Fruit fly (Drosophila melanogaster) whole organism, prepupa: Measurements from ENCODE around the gene CG4133.

ENCODE experiments used
- CG10631 ChIP-seq: fragments of 200-800 bp; sonication (Bioruptor generic); optimal IDR thresholded peaks from 2 replicates; lab custom pipeline; 2016; ENCODE audit warnings: missing biosample characterization, missing genetic modification characterization
- CG10669 ChIP-seq: fragments of 200-800 bp; sonication (Bioruptor generic); optimal IDR thresholded peaks from 3 replicates; lab custom pipeline; 2018; ENCODE audit warnings: missing biosample characterization, mild to moderate bottlenecking, missing genetic modification characterization, moderate library complexity
- CG11294 ChIP-seq: fragments of 200-800 bp; sonication (Bioruptor generic); IDR thresholded peaks from 2 replicates; pipeline ENCODE4 v1.3.6; 2022; ENCODE audit warnings: missing biosample characterization, missing genetic modification characterization
- CG11762 ChIP-seq: fragments of 200-800 bp; sonication (Bioruptor generic); optimal IDR thresholded peaks from 3 replicates; lab custom pipeline; 2016; ENCODE audit warnings: missing biosample characterization, missing genetic modification characterization; ENCODE audit not compliant: insufficient read depth
- CG11902 ChIP-seq: fragments of 200-800 bp; sonication (Bioruptor generic); optimal IDR thresholded peaks from 3 replicates; lab custom pipeline; 2016; ENCODE audit warnings: missing biosample characterization, missing genetic modification characterization
- CG15336 ChIP-seq: fragments of 200-800 bp; sonication (Bioruptor generic); IDR thresholded peaks from 2 replicates; pipeline ENCODE4 v1.3.6; 2022; ENCODE audit warnings: missing biosample characterization, missing genetic modification characterization
- CG1621 ChIP-seq: fragments of 200-800 bp; sonication (Bioruptor generic); optimal IDR thresholded peaks from 3 replicates; lab custom pipeline; 2018; ENCODE audit warnings: missing biosample characterization, mild to moderate bottlenecking, missing genetic modification characterization
- CG16779 ChIP-seq: fragments of 200-800 bp; sonication (Bioruptor generic); optimal IDR thresholded peaks from 3 replicates; lab custom pipeline; 2017; ENCODE audit warnings: missing biosample characterization, mild to moderate bottlenecking, missing genetic modification characterization
- CG3032 ChIP-seq: fragments of 200-800 bp; optimal IDR thresholded peaks from 2 replicates; lab custom pipeline; 2019; ENCODE audit warnings: missing biosample characterization, mild to moderate bottlenecking, missing genetic modification characterization, moderate library complexity
- CG31627 ChIP-seq: fragments of 200-800 bp; sonication (Bioruptor generic); optimal IDR thresholded peaks from 3 replicates; lab custom pipeline; 2016; ENCODE audit warnings: missing biosample characterization, missing genetic modification characterization
- CG32006 ChIP-seq: fragments of 200-800 bp; sonication (Bioruptor generic); optimal IDR thresholded peaks from 3 replicates; lab custom pipeline; 2017; ENCODE audit warnings: missing biosample characterization, mild to moderate bottlenecking, missing genetic modification characterization
- CG34406 ChIP-seq: fragments of 200-800 bp; sonication (Bioruptor generic); optimal IDR thresholded peaks from 3 replicates; lab custom pipeline; 2016; ENCODE audit warnings: missing biosample characterization, missing genetic modification characterization
- CG3919 ChIP-seq: fragments of 200-800 bp; sonication (Bioruptor generic); optimal IDR thresholded peaks from 3 replicates; lab custom pipeline; 2016; ENCODE audit warnings: missing biosample characterization, missing genetic modification characterization
- CG4318 ChIP-seq: fragments of 200-800 bp; sonication (Bioruptor generic); optimal IDR thresholded peaks from 3 replicates; lab custom pipeline; 2017; ENCODE audit warnings: missing biosample characterization, mild to moderate bottlenecking, missing genetic modification characterization
- CG6163 ChIP-seq: fragments of 200-800 bp; sonication (Bioruptor generic); IDR thresholded peaks from 3 replicates; pipeline ENCODE4 v1.3.6; 2022; ENCODE audit warnings: missing biosample characterization, missing genetic modification characterization
- CG6276 ChIP-seq: fragments of 200-800 bp; sonication (Bioruptor generic); optimal IDR thresholded peaks from 2 replicates; lab custom pipeline; 2017; ENCODE audit warnings: missing biosample characterization, mild to moderate bottlenecking, missing genetic modification characterization
- CG6854 ChIP-seq: fragments of 200-800 bp; sonication (Bioruptor generic); optimal IDR thresholded peaks from 2 replicates; lab custom pipeline; 2017; ENCODE audit warnings: missing biosample characterization, mild to moderate bottlenecking, missing genetic modification characterization
- CG7368 ChIP-seq: fragments of 200-800 bp; sonication (Bioruptor generic); optimal IDR thresholded peaks from 3 replicates; lab custom pipeline; 2016; ENCODE audit warnings: missing biosample characterization, missing genetic modification characterization
- CG8119 ChIP-seq: fragments of 200-800 bp; sonication (Bioruptor generic); IDR thresholded peaks from 3 replicates; pipeline ENCODE4 v1.3.6; 2022; ENCODE audit warnings: missing biosample characterization, missing genetic modification characterization
- CG8319 ChIP-seq: fragments of 200-800 bp; sonication (Bioruptor generic); optimal IDR thresholded peaks from 3 replicates; lab custom pipeline; 2016; ENCODE audit warnings: missing biosample characterization, missing genetic modification characterization
- CG9139 ChIP-seq: fragments of 200-800 bp; sonication (Bioruptor generic); optimal IDR thresholded peaks from 3 replicates; lab custom pipeline; 2017; ENCODE audit warnings: missing biosample characterization, mild to moderate bottlenecking, missing genetic modification characterization
- Eip75B ChIP-seq: fragments of 200-800 bp; sonication (Bioruptor generic); optimal IDR thresholded peaks from 3 replicates; lab custom pipeline; 2016; ENCODE audit warnings: missing biosample characterization, missing genetic modification characterization
- Eip78C ChIP-seq: fragments of 200-800 bp; sonication (Bioruptor generic); peaks from one replicate; lab custom pipeline; 2016; ENCODE audit warnings: missing biosample characterization, missing genetic modification characterization
- Eip93F ChIP-seq: fragments of 200-800 bp; sonication (Bioruptor generic); optimal IDR thresholded peaks from 2 replicates; lab custom pipeline; 2016; ENCODE audit warnings: missing biosample characterization, mild to moderate bottlenecking, missing genetic modification characterization
- Ets21C ChIP-seq: fragments of 200-800 bp; sonication (Bioruptor generic); optimal IDR thresholded peaks from 3 replicates; lab custom pipeline; 2016; ENCODE audit warnings: missing biosample characterization, missing genetic modification characterization
- Ets96B ChIP-seq: fragments of 200-800 bp; optimal IDR thresholded peaks from 2 replicates; lab custom pipeline; 2019; ENCODE audit warnings: missing biosample characterization, mild to moderate bottlenecking, missing genetic modification characterization, moderate library complexity
- Gug ChIP-seq: fragments of 200-800 bp; sonication (Bioruptor generic); IDR thresholded peaks from 2 replicates; pipeline ENCODE4 v1.3.6; 2022; ENCODE audit warnings: missing biosample characterization, missing genetic modification characterization
- Hr38 ChIP-seq: sonication (Bioruptor generic); optimal IDR thresholded peaks from 2 replicates; lab custom pipeline; 2016; ENCODE audit warnings: missing biosample characterization, missing genetic modification characterization
- Hr39 ChIP-seq: fragments of 200-800 bp; sonication (Bioruptor generic); optimal IDR thresholded peaks from 2 replicates; lab custom pipeline; 2016; ENCODE audit warnings: missing biosample characterization, missing genetic modification characterization
- Hr4 ChIP-seq: fragments of 200-800 bp; sonication (Bioruptor generic); optimal IDR thresholded peaks from 3 replicates; lab custom pipeline; 2016; ENCODE audit warnings: missing biosample characterization, missing genetic modification characterization
- Lpt ChIP-seq: fragments of 200-800 bp; sonication (Bioruptor generic); optimal IDR thresholded peaks from 3 replicates; lab custom pipeline; 2016; ENCODE audit warnings: missing biosample characterization, missing genetic modification characterization
- Met ChIP-seq: fragments of 200-800 bp; sonication (Bioruptor generic); optimal IDR thresholded peaks from 3 replicates; lab custom pipeline; 2016; ENCODE audit warnings: missing biosample characterization, missing genetic modification characterization
- OdsH ChIP-seq: fragments of 200-800 bp; sonication (Bioruptor generic); optimal IDR thresholded peaks from 3 replicates; lab custom pipeline; 2016; ENCODE audit warnings: missing biosample characterization, missing genetic modification characterization
- Smox ChIP-seq: fragments of 200-800 bp; sonication (Bioruptor generic); optimal IDR thresholded peaks from 3 replicates; lab custom pipeline; 2016; ENCODE audit warnings: missing biosample characterization, missing genetic modification characterization
- Sox102F ChIP-seq: fragments of 200-800 bp; sonication (Bioruptor generic); optimal IDR thresholded peaks from 2 replicates; lab custom pipeline; 2016; ENCODE audit warnings: missing biosample characterization, mild to moderate bottlenecking, missing genetic modification characterization
- Sox14 ChIP-seq: fragments of 200-800 bp; sonication (Bioruptor generic); optimal IDR thresholded peaks from 3 replicates; lab custom pipeline; 2016; ENCODE audit warnings: missing biosample characterization, missing genetic modification characterization
- achi ChIP-seq: fragments of 200-800 bp; sonication (Bioruptor generic); optimal IDR thresholded peaks from 3 replicates; lab custom pipeline; 2016; ENCODE audit warnings: missing biosample characterization, missing genetic modification characterization
- cyc ChIP-seq: fragments of 200-800 bp; sonication (Bioruptor generic); optimal IDR thresholded peaks from 3 replicates; lab custom pipeline; 2016; ENCODE audit warnings: missing biosample characterization, missing genetic modification characterization
- esn ChIP-seq: fragments of 200-800 bp; sonication (Bioruptor generic); optimal IDR thresholded peaks from 2 replicates; lab custom pipeline; 2016; ENCODE audit warnings: missing biosample characterization, mild to moderate bottlenecking, missing genetic modification characterization, moderate library complexity
- fkh ChIP-seq: fragments of 200-800 bp; sonication (Bioruptor generic); optimal IDR thresholded peaks from 3 replicates; lab custom pipeline; 2017; ENCODE audit warnings: missing biosample characterization, mild to moderate bottlenecking, missing genetic modification characterization, moderate library complexity
- lz ChIP-seq: fragments of 200-800 bp; sonication (Bioruptor generic); optimal IDR thresholded peaks from 3 replicates; lab custom pipeline; 2016; ENCODE audit warnings: missing biosample characterization, missing genetic modification characterization
- net ChIP-seq: fragments of 200-800 bp; sonication (Bioruptor generic); optimal IDR thresholded peaks from 3 replicates; lab custom pipeline; 2016; ENCODE audit warnings: missing biosample characterization, missing genetic modification characterization
- pdm3 ChIP-seq: fragments of 200-800 bp; sonication (Bioruptor generic); optimal IDR thresholded peaks from 3 replicates; lab custom pipeline; 2016; ENCODE audit warnings: missing biosample characterization, missing genetic modification characterization
- salr ChIP-seq, 2 experiments: fragments of 200-800 bp; sonication (Bioruptor generic); optimal IDR thresholded peaks; 3 replicates each; lab custom pipeline; 2016 to 2018; ENCODE audit warnings: missing biosample characterization in 2 of 2, missing genetic modification characterization in 2 of 2, mild to moderate bottlenecking in 1 of 2
- spab ChIP-seq: fragments of 200-800 bp; sonication (Bioruptor generic); optimal IDR thresholded peaks from 2 replicates; lab custom pipeline; 2017; ENCODE audit warnings: missing biosample characterization, mild to moderate bottlenecking, missing genetic modification characterization, missing genetic modification reagents
- ss ChIP-seq, 2 experiments: fragments of 200-800 bp; sonication (Bioruptor generic); optimal IDR thresholded peaks; 2 replicates in 1 of 2; 3 replicates in 1 of 2; lab custom pipeline; 2017 to 2018; ENCODE audit warnings: mild to moderate bottlenecking in 2 of 2, missing biosample characterization in 2 of 2, missing genetic modification characterization in 2 of 2, moderate library complexity in 1 of 2
- svp ChIP-seq: fragments of 200-800 bp; sonication (Bioruptor generic); peaks from one replicate; lab custom pipeline; 2016; ENCODE audit warnings: missing biosample characterization, missing genetic modification characterization
- vri ChIP-seq: fragments of 200-800 bp; sonication (Bioruptor generic); optimal IDR thresholded peaks from 3 replicates; lab custom pipeline; 2016; ENCODE audit warnings: missing biosample characterization, mild to moderate bottlenecking, missing genetic modification characterization

Gene CG4133

dm6 chr2L:478749-479482 is 23.6 kb downstream of the CG4133 start (continued):
- peak; percentile 67 for TF ChIP-seq CG8319 (GFP tag; lab: Kevin White, UChicago)
- peak; percentile 62 for TF ChIP-seq svp (GFP tag; lab: Kevin White, UChicago)
- peak; percentile 97 for TF ChIP-seq Lpt (GFP tag; lab: Kevin White, UChicago)
- peak; percentile 85 for TF ChIP-seq Hr4
- peak; percentile 96 for TF ChIP-seq CG6854
- peak; percentile 71 for TF ChIP-seq achi (GFP tag; lab: Kevin White, UChicago)
- TF ChIP-seq Smox = peak; percentile 27
- TF ChIP-seq spab (GFP tag; lab: Kevin White, UChicago) = peak; percentile 99
- peak; percentile 66 for TF ChIP-seq pdm3 (GFP tag; lab: Kevin White, UChicago)
- peak; percentile 72 for TF ChIP-seq Eip93F
- peak; percentile 82 for TF ChIP-seq CG3032
- TF ChIP-seq CG3919 = peak; percentile 93
- peak; percentile 85 for TF ChIP-seq Ets96B
- no peak for TF ChIP-seq CG8119 (GFP tag; lab: Robert Waterston, UW)
- TF ChIP-seq CG31627 (GFP tag; lab: Kevin White, UChicago) = no peak
- TF ChIP-seq lz (GFP tag; lab: Kevin White, UChicago) = peak; percentile 0
- peak; percentile 86 for TF ChIP-seq CG32006
- no peak for TF ChIP-seq Hr39 (GFP tag; lab: Kevin White, UChicago)
- peak; percentile 72 for TF ChIP-seq Sox102F (GFP tag; lab: Kevin White, UChicago)
- peak; percentile 100 for TF ChIP-seq CG6276
- TF ChIP-seq Gug (GFP tag; lab: Robert Waterston, UW) = no peak
- peak; percentile 4 for TF ChIP-seq esn
- TF ChIP-seq CG10631 = no peak
- peak; percentile 53 for TF ChIP-seq Met (GFP tag; lab: Kevin White, UChicago)
- peak; percentile 87 for TF ChIP-seq fkh (GFP tag; lab: Kevin White, UChicago)
- peak; percentile 59 for TF ChIP-seq CG4318
- no peak for TF ChIP-seq CG11902 (GFP tag; lab: Kevin White, UChicago)
- no peak for TF ChIP-seq cyc (GFP tag; lab: Kevin White, UChicago)
- TF ChIP-seq Eip75B = peak; percentile 75
- no peak for TF ChIP-seq CG6163 (GFP tag; lab: Robert Waterston, UW)
- TF ChIP-seq CG7368 = peak; percentile 92
- TF ChIP-seq net (GFP tag; lab: Kevin White, UChicago) = peak; percentile 98
- TF ChIP-seq OdsH (GFP tag; lab: Kevin White, UChicago) = peak; percentile 67
- no peak for TF ChIP-seq CG15336 (GFP tag; lab: Robert Waterston, UW)
- TF ChIP-seq Sox14 (GFP tag; lab: Kevin White, UChicago) = peak; percentile 89
- no peak for TF ChIP-seq CG11294
- TF ChIP-seq CG1621 = peak; percentile 97
- peak; percentile 96 for TF ChIP-seq CG10669 (GFP tag; lab: Kevin White, UChicago)
- TF ChIP-seq Ets21C (GFP tag; lab: Kevin White, UChicago) = no peak

dm6 chr2L:479483-480195 is 24.3 kb downstream of the CG4133 start, which contains the start of gene cbt:
Gene cbt, minus strand, starts transcription at chr2L:479688.
- peak; percentile 99 for TF ChIP-seq CG3919
- peak; percentile 98 for TF ChIP-seq CG34406
- TF ChIP-seq CG1621 = peak; percentile 98
- peak; percentile 97 for TF ChIP-seq CG11902 (GFP tag; lab: Kevin White, UChicago)
- peak; percentile 98 for TF ChIP-seq esn
- TF ChIP-seq CG3032 = peak; percentile 98
- peak; percentile 95 for TF ChIP-seq Eip93F
- peak; percentile 100 for TF ChIP-seq svp (GFP tag; lab: Kevin White, UChicago)
- TF ChIP-seq Sox14 (GFP tag; lab: Kevin White, UChicago) = peak; percentile 99
- peak; percentile 100 for TF ChIP-seq Eip78C (GFP tag; lab: Kevin White, UChicago)
- peak; percentile 89 for TF ChIP-seq CG9139 (GFP tag; lab: Kevin White, UChicago)
- peak; percentile 97 for TF ChIP-seq CG11762 (GFP tag; lab: Kevin White, UChicago)
- peak; percentile 98 for TF ChIP-seq CG31627 (GFP tag; lab: Kevin White, UChicago)
- TF ChIP-seq CG4318 = peak; percentile 98
- TF ChIP-seq Gug (GFP tag; lab: Robert Waterston, UW) = no peak
- no peak for TF ChIP-seq CG15336 (GFP tag; lab: Robert Waterston, UW)
- peak; percentile 97 for TF ChIP-seq Met (GFP tag; lab: Kevin White, UChicago)
- TF ChIP-seq fkh (GFP tag; lab: Kevin White, UChicago) = peak; percentile 50
- peak; percentile 97 for TF ChIP-seq Smox
- peak; percentile 97 to 98 for TF ChIP-seq salr (GFP tag; optimal IDR thresholded peaks at IDR 0.05; lab: Kevin White, UChicago)
- TF ChIP-seq CG16779 (tag; lab: Kevin White, UChicago) = peak; percentile 98
- TF ChIP-seq ss (GFP tag; optimal IDR thresholded peaks at IDR 0.05; lab: Kevin White, UChicago) = peak; percentile 96
- TF ChIP-seq CG8319 (GFP tag; lab: Kevin White, UChicago) = peak; percentile 95
- peak; percentile 96 for TF ChIP-seq vri (GFP tag; lab: Kevin White, UChicago)
- TF ChIP-seq Hr38 (GFP tag; lab: Kevin White, UChicago) = peak; percentile 84
